Fruit fly (Drosophila melanogaster) whole organism, wandering third instar larva: ENCODE measurements around the gene CG12099.

Experiments used
- Abd-B ChIP-seq: fragments of >200 bp; optimal IDR thresholded peaks from 2 replicates; lab custom pipeline; 2017; ENCODE audit warnings: missing biosample characterization, missing genetic modification characterization
- CrebA ChIP-seq: fragments of 200-800 bp; sonication (Bioruptor generic); optimal IDR thresholded peaks from 2 replicates; lab custom pipeline; 2016; ENCODE audit warnings: missing biosample characterization, mild to moderate bottlenecking, missing genetic modification characterization, borderline replicate concordance
- Dfd ChIP-seq: fragments of >200 bp; optimal IDR thresholded peaks from 2 replicates; lab custom pipeline; 2017; ENCODE audit warnings: missing biosample characterization, missing genetic modification characterization
- Myc ChIP-seq: fragments of >200 bp; optimal IDR thresholded peaks from 2 replicates; lab custom pipeline; 2017
- N ChIP-seq: fragments of >200 bp; optimal IDR thresholded peaks from 2 replicates; lab custom pipeline; 2018; ENCODE audit warnings: missing biosample characterization, missing external identifiers, missing genetic modification characterization
- lola ChIP-seq: fragments of >200 bp; optimal IDR thresholded peaks from 2 replicates; lab custom pipeline; 2017; ENCODE audit warnings: missing biosample characterization, missing genetic modification characterization
- psq ChIP-seq: fragments of 200-800 bp; sonication (Bioruptor generic); optimal IDR thresholded peaks from 3 replicates; lab custom pipeline; 2017; ENCODE audit warnings: missing biosample characterization, mild to moderate bottlenecking, missing genetic modification characterization, moderate library complexity
- usp ChIP-seq: fragments of >200 bp; optimal IDR thresholded peaks from 2 replicates; lab custom pipeline; 2017; ENCODE audit warnings: missing biosample characterization, missing genetic modification characterization
- woc ChIP-seq: sonication (Bioruptor generic); optimal IDR thresholded peaks from 2 replicates; lab custom pipeline; 2016; ENCODE audit warnings: missing biosample characterization, mild to moderate bottlenecking, missing genetic modification characterization

- TF ChIP-seq N (no peak), Myc (lab: Kevin White, UChicago) (no peak), Abd-B (no peak), lola (no peak), psq (GFP tag; lab: Kevin White, UChicago) (no peak), CrebA (GFP tag; lab: Kevin White, UChicago) (no peak), woc (GFP tag; lab: Kevin White, UChicago) (no peak), usp (GFP tag; lab: Kevin White, UChicago) (no peak), Dfd (GFP tag; lab: Kevin White, UChicago) (no peak)
Observed at dm6 chr3L:1602064-1602832, 44.0 kb upstream of the CG12099 start, which contains the start of gene CG12104.
